Worm (Caenorhabditis elegans): ENCODE results near the gene K08F4.12.

DNA sequence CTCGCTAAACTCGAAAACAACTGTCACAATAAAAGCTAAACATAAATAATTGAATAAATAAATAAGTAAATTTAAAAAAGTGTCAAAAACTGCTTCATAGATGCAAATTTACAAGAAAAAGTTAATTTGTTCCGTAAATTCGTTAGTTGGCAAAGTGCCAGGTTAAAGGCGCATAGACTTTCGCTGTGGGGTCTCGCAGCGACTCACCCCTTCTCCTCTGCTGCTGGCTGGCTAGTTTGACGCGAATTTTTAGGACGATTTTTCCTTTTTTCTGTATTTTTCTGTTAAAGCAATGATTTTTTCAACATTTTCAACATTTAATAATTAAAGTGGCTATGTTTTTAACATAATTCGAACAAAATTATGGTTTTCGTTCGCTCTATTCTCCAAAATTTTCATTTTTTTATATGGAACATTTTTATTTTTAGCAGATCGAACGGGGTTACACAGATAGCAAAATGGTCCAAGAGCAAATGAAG is 38.4 kb downstream of the K08F4.12 start, which contains the start of gene rack-1:
- no peak for TF ChIP-seq mbf-1 (tag; optimal IDR thresholded peaks at IDR 0.05)
- TF ChIP-seq mdl-1 (tag; optimal IDR thresholded peaks at IDR 0.05) = no peak
- TF ChIP-seq nhr-11 (tag; optimal IDR thresholded peaks at IDR 0.05) = no peak
- TF ChIP-seq unc-62 (GFP tag; optimal IDR thresholded peaks at IDR 0.05) = no peak
- TF ChIP-seq C34F6.9 (tag; optimal IDR thresholded peaks at IDR 0.05) = peak; percentile 66
- TF ChIP-seq F13H6.1 (tag; optimal IDR thresholded peaks at IDR 0.05) = peak; percentile 34
- no peak for TF ChIP-seq ZK546.5 (tag; optimal IDR thresholded peaks at IDR 0.05)
- no peak for TF ChIP-seq elt-3 (tag; optimal IDR thresholded peaks at IDR 0.05)

Data from whole organism, L2 larva.